Fruit fly (Drosophila melanogaster): ENCODE measurements around the gene Sf3b6.

Gene Sf3b6

dm6 chr3L:6200173-6200572 is 7.2 kb upstream of the Sf3b6 start, which contains the start of gene CG8219:
CG8219 (plus strand) TSS chr3L:6200473.
- TF ChIP-seq pan (optimal IDR thresholded peaks at IDR 0.05) (no peak), Dll (optimal IDR thresholded peaks at IDR 0.05) (no peak), CG8478 (optimal IDR thresholded peaks at IDR 0.05) (no peak), EcR (GFP tag; optimal IDR thresholded peaks at IDR 0.05) (no peak), psq (optimal IDR thresholded peaks at IDR 0.05) (no peak), usp (GFP tag; optimal IDR thresholded peaks at IDR 0.05) (no peak)

- TF ChIP-seq CG8478 (optimal IDR thresholded peaks at IDR 0.05) (no peak), pan (optimal IDR thresholded peaks at IDR 0.05) (no peak), psq (optimal IDR thresholded peaks at IDR 0.05) (no peak), usp (GFP tag; optimal IDR thresholded peaks at IDR 0.05) (no peak), EcR (GFP tag; optimal IDR thresholded peaks at IDR 0.05) (no peak), Dll (optimal IDR thresholded peaks at IDR 0.05) (no peak)
These were observed 656 bp upstream of the Sf3b6 start for dm6 chr3L:6193556-6194114.

dm6 chr3L:6188995-6189927 is 3.7 kb downstream of the Sf3b6 start, which contains the start of the genes D19A and CG7386:
D19A (minus strand) TSS chr3L:6189123.
CG7386 (plus strand) TSS chr3L:6189745.
- TF ChIP-seq Dll (optimal IDR thresholded peaks at IDR 0.05) (no peak), pan (optimal IDR thresholded peaks at IDR 0.05) (no peak), EcR (GFP tag; optimal IDR thresholded peaks at IDR 0.05) (no peak)

dm6 chr3L:6184884-6185438 is 8.0 kb downstream of the Sf3b6 start, which contains the start of the genes D19B and CG43293:
D19B (minus strand) TSS chr3L:6184920.
CG43293 (plus strand) TSS chr3L:6185189.
- TF ChIP-seq CG8478 (optimal IDR thresholded peaks at IDR 0.05) (no peak), pan (optimal IDR thresholded peaks at IDR 0.05) (peak; percentile 80), usp (GFP tag; optimal IDR thresholded peaks at IDR 0.05) (no peak)

- TF ChIP-seq CG8478 (optimal IDR thresholded peaks at IDR 0.05) (no peak), usp (GFP tag; optimal IDR thresholded peaks at IDR 0.05) (no peak), pan (optimal IDR thresholded peaks at IDR 0.05) (no peak), Dll (optimal IDR thresholded peaks at IDR 0.05) (no peak), EcR (GFP tag; optimal IDR thresholded peaks at IDR 0.05) (no peak), psq (optimal IDR thresholded peaks at IDR 0.05) (no peak)
These were observed 11.2 kb downstream of the Sf3b6 start, which contains the start of gene CG10274 for dm6 chr3L:6181776-6182175. CG10274 (minus strand) TSS chr3L:6181829.

- TF ChIP-seq CG8478 (optimal IDR thresholded peaks at IDR 0.05), result no peak
- no peak for TF ChIP-seq usp (GFP tag; optimal IDR thresholded peaks at IDR 0.05)
- no peak for TF ChIP-seq EcR (GFP tag; optimal IDR thresholded peaks at IDR 0.05)
- TF ChIP-seq Dll (optimal IDR thresholded peaks at IDR 0.05), result no peak
- TF ChIP-seq psq (optimal IDR thresholded peaks at IDR 0.05), result no peak
- TF ChIP-seq pan (optimal IDR thresholded peaks at IDR 0.05), result no peak
These were observed 19.1 kb downstream of the Sf3b6 start, which contains the start of the genes fmt and CG7376 for dm6 chr3L:6173826-6174255. fmt (minus strand) TSS chr3L:6173880. CG7376 (plus strand) TSS chr3L:6174248.

dm6 chr3L:6162483-6163128 is 30.4 kb downstream of the Sf3b6 start, which contains the start of gene Prdm13:
Prdm13 (plus strand) TSS chr3L:6163127.
- TF ChIP-seq psq (optimal IDR thresholded peaks at IDR 0.05) (no peak), pan (optimal IDR thresholded peaks at IDR 0.05) (no peak), usp (GFP tag; optimal IDR thresholded peaks at IDR 0.05) (no peak), EcR (GFP tag; optimal IDR thresholded peaks at IDR 0.05) (no peak), Dll (optimal IDR thresholded peaks at IDR 0.05) (no peak), CG8478 (optimal IDR thresholded peaks at IDR 0.05) (no peak)

dm6 chr3L:6161997-6162396 is 31.0 kb downstream of the Sf3b6 start:
- TF ChIP-seq pan (optimal IDR thresholded peaks at IDR 0.05) (no peak), Dll (optimal IDR thresholded peaks at IDR 0.05) (no peak), psq (optimal IDR thresholded peaks at IDR 0.05) (no peak), usp (GFP tag; optimal IDR thresholded peaks at IDR 0.05) (no peak), CG8478 (optimal IDR thresholded peaks at IDR 0.05) (no peak), EcR (GFP tag; optimal IDR thresholded peaks at IDR 0.05) (no peak)

dm6 chr3L:6160514-6160913 is 32.5 kb downstream of the Sf3b6 start, which contains the start of gene Cpr65Az:
Cpr65Az (plus strand) TSS chr3L:6160814.
- TF ChIP-seq Dll (optimal IDR thresholded peaks at IDR 0.05), result no peak
- no peak for TF ChIP-seq EcR (GFP tag; optimal IDR thresholded peaks at IDR 0.05)
- TF ChIP-seq CG8478 (optimal IDR thresholded peaks at IDR 0.05), result no peak
- TF ChIP-seq usp (GFP tag; optimal IDR thresholded peaks at IDR 0.05), result no peak
- no peak for TF ChIP-seq psq (optimal IDR thresholded peaks at IDR 0.05)
- TF ChIP-seq pan (optimal IDR thresholded peaks at IDR 0.05), result no peak

dm6 chr3L:6159863-6160262 is 33.1 kb downstream of the Sf3b6 start:
- TF ChIP-seq pan (optimal IDR thresholded peaks at IDR 0.05), result no peak
- no peak for TF ChIP-seq Dll (optimal IDR thresholded peaks at IDR 0.05)
- no peak for TF ChIP-seq psq (optimal IDR thresholded peaks at IDR 0.05)
- TF ChIP-seq usp (GFP tag; optimal IDR thresholded peaks at IDR 0.05), result no peak
- no peak for TF ChIP-seq CG8478 (optimal IDR thresholded peaks at IDR 0.05)
- no peak for TF ChIP-seq EcR (GFP tag; optimal IDR thresholded peaks at IDR 0.05)

dm6 chr3L:6158530-6158929 is 34.4 kb downstream of the Sf3b6 start, which contains the start of gene Cpr65Ay:
Cpr65Ay (minus strand) TSS chr3L:6158630.
- TF ChIP-seq pan (optimal IDR thresholded peaks at IDR 0.05), result no peak
- TF ChIP-seq CG8478 (optimal IDR thresholded peaks at IDR 0.05), result no peak
- no peak for TF ChIP-seq Dll (optimal IDR thresholded peaks at IDR 0.05)
- no peak for TF ChIP-seq usp (GFP tag; optimal IDR thresholded peaks at IDR 0.05)
- TF ChIP-seq psq (optimal IDR thresholded peaks at IDR 0.05), result no peak
- TF ChIP-seq EcR (GFP tag; optimal IDR thresholded peaks at IDR 0.05), result no peak
